Fruit fly (Drosophila melanogaster) S2 (cell line): ENCODE data around the gene clumsy.

ENCODE experiments used
- CG8478 ChIP-seq: fragments of >200 bp; optimal IDR thresholded peaks from 2 replicates; lab custom pipeline; 2018
- CTCF ChIP-seq, 2 experiments: fragments of >200 bp; optimal IDR thresholded peaks; 2 replicates each; lab custom pipeline; 2018

The clumsy gene

dm6 chr2L:21206193-21206592, at the start of gene clumsy:
Gene clumsy (plus strand): TSS chr2L:21206493.
- TF ChIP-seq CTCF (optimal IDR thresholded peaks at IDR 0.05; lab: Kevin White, UChicago) (no peak), CG8478 (no peak)

- TF ChIP-seq CG8478 (no peak), CTCF (optimal IDR thresholded peaks at IDR 0.05; lab: Kevin White, UChicago) (no peak)
Observed at dm6 chr2L:21158554-21158953, 47.7 kb upstream of the clumsy start, which contains the start of the genes Coq3 and Pld3. Gene Coq3 (minus strand): TSS chr2L:21158611. Gene Pld3 (plus strand): TSS chr2L:21158847.

dm6 chr2L:21162875-21163274, 43.4 kb upstream of the clumsy start, which contains the start of gene Nbr:
Gene Nbr (minus strand): TSS chr2L:21163083.
- TF ChIP-seq CG8478 (no peak), CTCF (optimal IDR thresholded peaks at IDR 0.05; lab: Kevin White, UChicago) (no peak)

- TF ChIP-seq CG8478, result no peak
- TF ChIP-seq CTCF (optimal IDR thresholded peaks at IDR 0.05; lab: Kevin White, UChicago), result no peak
Observed at dm6 chr2L:21163311-21163842, 42.9 kb upstream of the clumsy start, which contains the start of gene Noc2. Gene Noc2 (plus strand): TSS chr2L:21163641.

- TF ChIP-seq CTCF (optimal IDR thresholded peaks at IDR 0.05; lab: Kevin White, UChicago) (no peak), CG8478 (no peak)
Observed at dm6 chr2L:21166422-21166821, 39.9 kb upstream of the clumsy start.

- TF ChIP-seq CG8478 (no peak), CTCF (optimal IDR thresholded peaks at IDR 0.05; lab: Kevin White, UChicago) (no peak)
Observed at dm6 chr2L:21168295-21169159, 37.8 kb upstream of the clumsy start, which contains the start of the genes mAcon1, CG43345 and CG43346. Gene mAcon1 (plus strand): TSS chr2L:21168570. Gene CG43345 (minus strand): TSS chr2L:21168581. Gene CG43346 (minus strand): TSS chr2L:21168581.

dm6 chr2L:21169160-21169624, 37.1 kb upstream of the clumsy start:
- TF ChIP-seq CG8478, result no peak
- TF ChIP-seq CTCF (optimal IDR thresholded peaks at IDR 0.05; lab: Kevin White, UChicago), result no peak

- no peak for TF ChIP-seq CTCF (optimal IDR thresholded peaks at IDR 0.05; lab: Kevin White, UChicago)
- no peak for TF ChIP-seq CG8478
Observed at dm6 chr2L:21169863-21170262, 36.4 kb upstream of the clumsy start.

- no peak for TF ChIP-seq CG8478
- TF ChIP-seq CTCF (optimal IDR thresholded peaks at IDR 0.05; lab: Kevin White, UChicago), result no peak
Observed at dm6 chr2L:21172922-21173321, 33.4 kb upstream of the clumsy start, which contains the start of gene CG31627. Gene CG31627 (plus strand): TSS chr2L:21173222.

dm6 chr2L:21178436-21179216, 27.7 kb upstream of the clumsy start:
- TF ChIP-seq CTCF (optimal IDR thresholded peaks at IDR 0.05; lab: Kevin White, UChicago) (no peak), CG8478 (no peak)

- TF ChIP-seq CTCF (optimal IDR thresholded peaks at IDR 0.05; lab: Kevin White, UChicago), result no peak
- no peak for TF ChIP-seq CG8478
Observed at dm6 chr2L:21179217-21179520, 27.1 kb upstream of the clumsy start.

- TF ChIP-seq CTCF (optimal IDR thresholded peaks at IDR 0.05; lab: Kevin White, UChicago) (no peak), CG8478 (no peak)
Observed at dm6 chr2L:21179615-21180031, 26.7 kb upstream of the clumsy start, which contains the start of the genes bur and Mcm10. Gene bur (minus strand): TSS chr2L:21179683. Gene Mcm10 (plus strand): TSS chr2L:21179933.

dm6 chr2L:21187753-21188152, 18.5 kb upstream of the clumsy start:
- no peak for TF ChIP-seq CTCF (optimal IDR thresholded peaks at IDR 0.05; lab: Kevin White, UChicago)
- no peak for TF ChIP-seq CG8478

- TF ChIP-seq CTCF (optimal IDR thresholded peaks at IDR 0.05; lab: Kevin White, UChicago), result no peak
Observed at dm6 chr2L:21189273-21189781, 17.0 kb upstream of the clumsy start.

dm6 chr2L:21195331-21195730, 11.0 kb upstream of the clumsy start:
- TF ChIP-seq CTCF (optimal IDR thresholded peaks at IDR 0.05; lab: Kevin White, UChicago), result no peak
- no peak for TF ChIP-seq CG8478
